Worm (Caenorhabditis elegans): ENCODE measurements around the gene F45G2.7.

DNA sequence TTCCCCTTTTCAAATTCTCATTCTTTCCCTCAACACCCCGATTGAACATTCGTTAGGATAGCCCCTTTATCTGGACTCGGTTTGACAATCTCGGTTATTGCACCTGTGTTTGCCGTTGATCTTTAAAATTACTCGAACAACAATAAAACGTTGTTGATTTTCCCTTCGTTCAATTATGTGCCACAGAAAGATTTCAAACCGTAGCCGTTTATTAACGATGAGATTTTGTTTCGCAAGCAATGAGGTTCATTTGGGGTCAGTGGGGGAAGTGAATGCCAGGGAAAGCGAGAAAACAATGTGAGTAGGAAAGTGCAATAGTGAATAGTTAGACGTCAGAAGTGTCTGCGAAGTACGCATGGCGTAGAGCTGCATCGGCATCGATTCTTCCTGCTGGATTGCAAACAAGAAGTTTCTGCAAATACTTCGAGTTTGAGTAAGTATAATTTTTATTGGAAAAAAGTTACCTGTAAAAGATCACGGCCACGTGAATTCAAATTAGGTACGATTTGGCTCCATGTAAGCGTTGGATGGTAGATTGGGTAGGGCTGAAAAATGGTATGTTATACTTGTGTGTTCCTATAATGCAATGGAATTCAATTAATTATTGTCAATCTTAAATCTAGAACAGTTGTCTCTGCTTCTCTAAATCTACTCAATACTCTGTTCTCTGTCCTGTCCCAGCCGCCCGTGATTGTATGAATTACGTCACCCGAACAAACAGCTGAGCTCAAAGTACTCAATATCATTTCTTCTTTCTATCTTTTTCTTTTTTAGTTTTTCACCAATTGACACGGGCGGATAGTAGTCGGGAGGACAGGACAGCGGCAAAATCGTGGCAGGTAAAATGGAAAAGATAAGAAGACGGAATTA lies 30.4 kb upstream of the F45G2.7 start, which contains the start of gene kel-3:
- TF ChIP-seq ztf-23 (GFP tag; IDR thresholded peaks at IDR 0.05) (no peak), cog-1 (tag; optimal IDR thresholded peaks at IDR 0.05) (no peak), flt-1 (GFP tag; IDR thresholded peaks at IDR 0.05) (no peak), ref-1 (GFP tag; conservative IDR thresholded peaks at IDR 0.05) (no peak), T22C8.4 (GFP tag; IDR thresholded peaks at IDR 0.05) (no peak), med-1 (GFP tag; optimal IDR thresholded peaks at IDR 0.05; ENCODE audit: insufficient read depth) (no peak), tab-1 (GFP tag; IDR thresholded peaks at IDR 0.05) (no peak)
